Fruit fly (Drosophila melanogaster) whole organism, embryonic: Measurements from ENCODE around the gene RpL7.
A peak's percentile ranks its signal among the peaks of the same experiment; 100 is the strongest.

Source experiments
- Bdp1 ChIP-seq: fragments of 200-800 bp; sonication (Bioruptor generic); optimal IDR thresholded peaks from 3 replicates; lab custom pipeline; 2016; ENCODE audit warnings: missing biosample characterization, missing genetic modification characterization
- CG11696 ChIP-seq: fragments of 200-800 bp; sonication (Bioruptor generic); IDR thresholded peaks from 2 replicates; pipeline ENCODE4 v1.3.6; 2022; ENCODE audit warnings: missing biosample characterization, missing genetic modification characterization
- CG12219 ChIP-seq: fragments of 200-800 bp; sonication (Bioruptor generic); optimal IDR thresholded peaks from 3 replicates; lab custom pipeline; 2018; ENCODE audit warnings: missing biosample characterization, mild to moderate bottlenecking, missing genetic modification characterization
- CG12744 ChIP-seq: fragments of 200-800 bp; sonication (Bioruptor generic); optimal IDR thresholded peaks from 2 replicates; lab custom pipeline; 2016; ENCODE audit warnings: missing biosample characterization, missing genetic modification characterization
- CG14860 ChIP-seq: fragments of 200-800 bp; sonication (Bioruptor generic); IDR thresholded peaks from 3 replicates; pipeline ENCODE4 v1.3.6; 2022; ENCODE audit warnings: missing biosample characterization, missing genetic modification characterization; ENCODE audit not compliant: partially characterized antibody
- CG1603 ChIP-seq: fragments of 200-800 bp; sonication (Bioruptor generic); optimal IDR thresholded peaks from 2 replicates; lab custom pipeline; 2019; ENCODE audit warnings: missing biosample characterization, mild to moderate bottlenecking, missing genetic modification characterization, moderate library complexity
- CG16815 ChIP-seq: fragments of 200-800 bp; sonication (Bioruptor generic); optimal IDR thresholded peaks from 3 replicates; lab custom pipeline; 2017; ENCODE audit warnings: missing biosample characterization, mild to moderate bottlenecking, missing genetic modification characterization
- CG17568 ChIP-seq: fragments of 200-800 bp; sonication (Bioruptor generic); optimal IDR thresholded peaks from 2 replicates; lab custom pipeline; 2018; ENCODE audit warnings: missing biosample characterization, mild to moderate bottlenecking, missing genetic modification characterization, moderate library complexity
- CG33213 ChIP-seq: fragments of 200-800 bp; sonication (Bioruptor generic); optimal IDR thresholded peaks from 3 replicates; lab custom pipeline; 2016; ENCODE audit warnings: missing biosample characterization, missing genetic modification characterization
- CG3726 ChIP-seq: fragments of 200-800 bp; sonication (Bioruptor generic); IDR thresholded peaks from 3 replicates; pipeline ENCODE4, ENCODE4 v1.3.6; 2022; ENCODE audit warnings: missing biosample characterization, missing genetic modification characterization
- CG6689 ChIP-seq: fragments of 200-800 bp; sonication (Bioruptor generic); IDR thresholded peaks from 2 replicates; pipeline ENCODE4 v1.3.6; 2022; ENCODE audit warnings: missing biosample characterization, missing genetic modification characterization
- CG7745 ChIP-seq: fragments of 200-800 bp; sonication (Bioruptor generic); optimal IDR thresholded peaks from 2 replicates; lab custom pipeline; 2018; ENCODE audit warnings: missing biosample characterization, mild to moderate bottlenecking, missing genetic modification characterization, moderate library complexity
- CG7839 ChIP-seq: fragments of 200-800 bp; sonication (Bioruptor generic); optimal IDR thresholded peaks from 3 replicates; lab custom pipeline; 2018; ENCODE audit warnings: missing biosample characterization, mild to moderate bottlenecking, missing genetic modification characterization, moderate library complexity
- CG7963 ChIP-seq: fragments of 200-800 bp; sonication (Bioruptor generic); IDR thresholded peaks from 3 replicates; pipeline ENCODE4 v1.3.6; 2022; ENCODE audit warnings: missing biosample characterization, missing genetic modification characterization; ENCODE audit not compliant: partially characterized antibody
- CG8089 ChIP-seq: fragments of 200-800 bp; sonication (Bioruptor generic); optimal IDR thresholded peaks from 3 replicates; lab custom pipeline; 2016; ENCODE audit warnings: missing biosample characterization, missing genetic modification characterization
- CkIIα-i1 ChIP-seq: fragments of 200-800 bp; sonication (Bioruptor generic); IDR thresholded peaks from 2 replicates; pipeline ENCODE4 v1.3.6; 2022; ENCODE audit warnings: missing biosample characterization, missing genetic modification characterization
- CoRest ChIP-seq: fragments of 200-800 bp; sonication (Bioruptor generic); optimal IDR thresholded peaks from 3 replicates; lab custom pipeline; 2018; ENCODE audit warnings: missing biosample characterization, mild to moderate bottlenecking, missing genetic modification characterization, moderate library complexity
- D ChIP-seq, 2 experiments: fragments of 200-800 bp in 1 of 2; fragments of >200 bp in 1 of 2; sonication (Bioruptor generic) in 1 of 2; optimal IDR thresholded peaks; 2 replicates in 1 of 2; 3 replicates in 1 of 2; lab custom pipeline; 2017; ENCODE audit warnings: mild to moderate bottlenecking in 1 of 2, missing biosample characterization in 1 of 2, missing genetic modification characterization in 1 of 2, missing genetic modification reagents in 1 of 2
- D19A ChIP-seq: fragments of 200-800 bp; optimal IDR thresholded peaks from 3 replicates; lab custom pipeline; 2019; ENCODE audit warnings: missing biosample characterization, mild to moderate bottlenecking, missing genetic modification characterization, moderate library complexity
- Elba2 ChIP-seq: fragments of 200-800 bp; sonication (Bioruptor generic); optimal IDR thresholded peaks from 3 replicates; lab custom pipeline; 2016; ENCODE audit warnings: missing biosample characterization, missing genetic modification characterization
- Gsc ChIP-seq: fragments of 200-800 bp; sonication (Bioruptor generic); IDR thresholded peaks from 2 replicates; pipeline ENCODE4 v1.3.6; 2022; ENCODE audit warnings: missing biosample characterization, missing genetic modification characterization
- Neu2 ChIP-seq: fragments of 200-800 bp; sonication (Bioruptor generic); optimal IDR thresholded peaks from 3 replicates; lab custom pipeline; 2016; ENCODE audit warnings: missing biosample characterization, missing genetic modification characterization, borderline replicate concordance
- Nf-YA ChIP-seq: fragments of 200-800 bp; sonication (Bioruptor generic); IDR thresholded peaks from 2 replicates; pipeline ENCODE4 v1.3.6; 2022; ENCODE audit warnings: missing biosample characterization, missing genetic modification characterization
- Nf-YC ChIP-seq: fragments of 200-800 bp; optimal IDR thresholded peaks from 3 replicates; lab custom pipeline; 2019; ENCODE audit warnings: missing biosample characterization, mild to moderate bottlenecking, missing genetic modification characterization, moderate library complexity
- NfI ChIP-seq: fragments of 200-800 bp; sonication (Bioruptor generic); optimal IDR thresholded peaks from 3 replicates; lab custom pipeline; 2018; ENCODE audit warnings: missing biosample characterization, mild to moderate bottlenecking, missing genetic modification characterization, moderate library complexity
- Opbp ChIP-seq: fragments of 200-800 bp; sonication (Bioruptor generic); IDR thresholded peaks from 3 replicates; pipeline ENCODE4 v1.3.6; 2022; ENCODE audit warnings: missing biosample characterization, missing genetic modification characterization; ENCODE audit not compliant: partially characterized antibody
- Pdp1 ChIP-seq, 2 experiments: fragments of 200-800 bp; sonication (Bioruptor generic); optimal IDR thresholded peaks; 3 replicates each; lab custom pipeline; 2016; ENCODE audit warnings: missing biosample characterization in 2 of 2, missing genetic modification characterization in 2 of 2, mild to moderate bottlenecking in 1 of 2, moderate library complexity in 1 of 2
- Six4 ChIP-seq: fragments of 200-800 bp; sonication (Bioruptor generic); optimal IDR thresholded peaks from 2 replicates; lab custom pipeline; 2016; ENCODE audit warnings: missing biosample characterization, missing genetic modification characterization
- Sry-β ChIP-seq: fragments of 200-800 bp; sonication (Bioruptor generic); optimal IDR thresholded peaks from 2 replicates; lab custom pipeline; 2018; ENCODE audit warnings: missing biosample characterization, mild to moderate bottlenecking, missing genetic modification characterization, moderate library complexity
- Ssrp ChIP-seq: fragments of 200-800 bp; sonication (Bioruptor generic); optimal IDR thresholded peaks from 2 replicates; lab custom pipeline; 2018; ENCODE audit warnings: missing biosample characterization, mild to moderate bottlenecking, missing genetic modification characterization, moderate library complexity
- ci ChIP-seq: fragments of 200-800 bp; sonication (Bioruptor generic); IDR thresholded peaks from 3 replicates; pipeline ENCODE4 v1.3.6; 2022; ENCODE audit warnings: missing biosample characterization, missing genetic modification characterization
- dpn ChIP-seq, 2 experiments: fragments of 200-800 bp; sonication (Bioruptor generic); optimal IDR thresholded peaks; 3 replicates each; lab custom pipeline; 2016; ENCODE audit warnings: missing biosample characterization in 2 of 2, missing genetic modification characterization in 2 of 2
- dysf ChIP-seq: fragments of 200-800 bp; sonication (Bioruptor generic); IDR thresholded peaks from 3 replicates; pipeline ENCODE4 v1.3.6; 2022; ENCODE audit warnings: missing biosample characterization, missing genetic modification characterization
- jumu ChIP-seq: fragments of 200-800 bp; sonication (Bioruptor generic); optimal IDR thresholded peaks from 3 replicates; lab custom pipeline; 2016; ENCODE audit warnings: missing biosample characterization, missing genetic modification characterization
- kni ChIP-seq: fragments of 200-800 bp; sonication (Bioruptor generic); optimal IDR thresholded peaks from 3 replicates; lab custom pipeline; 2017; ENCODE audit warnings: mild to moderate bottlenecking, missing biosample characterization, missing genetic modification reagents, missing genetic modification characterization
- lbe ChIP-seq: fragments of 200-800 bp; sonication (Bioruptor generic); optimal IDR thresholded peaks from 2 replicates; lab custom pipeline; 2016; ENCODE audit warnings: missing biosample characterization, mild to moderate bottlenecking, missing genetic modification characterization
- mld ChIP-seq: fragments of 200-800 bp; sonication (Bioruptor generic); IDR thresholded peaks from 3 replicates; pipeline ENCODE4 v1.3.6; 2022; ENCODE audit warnings: missing biosample characterization, missing genetic modification characterization; ENCODE audit not compliant: partially characterized antibody
- nau ChIP-seq: fragments of 200-800 bp; sonication (Bioruptor generic); optimal IDR thresholded peaks from 3 replicates; lab custom pipeline; 2017; ENCODE audit warnings: missing biosample characterization, mild to moderate bottlenecking, missing genetic modification characterization, missing genetic modification reagents
- pb ChIP-seq: fragments of 200-800 bp; sonication (Bioruptor generic); optimal IDR thresholded peaks from 3 replicates; lab custom pipeline; 2016; ENCODE audit warnings: missing biosample characterization, missing genetic modification characterization
- sd ChIP-seq: fragments of 200-800 bp; sonication (Bioruptor generic); optimal IDR thresholded peaks from 3 replicates; lab custom pipeline; 2018; ENCODE audit warnings: missing biosample characterization, mild to moderate bottlenecking, missing genetic modification characterization, moderate library complexity
- sens-2 ChIP-seq: fragments of 200-800 bp; sonication (Bioruptor generic); IDR thresholded peaks from 2 replicates; pipeline ENCODE4 v1.3.6; 2022; ENCODE audit warnings: missing biosample characterization, missing genetic modification characterization
- seq ChIP-seq: fragments of 200-800 bp; sonication (Bioruptor generic); IDR thresholded peaks from 2 replicates; pipeline ENCODE4 v1.3.6; 2022; ENCODE audit warnings: missing biosample characterization, missing genetic modification characterization
- shn ChIP-seq: fragments of 200-800 bp; sonication (Bioruptor generic); optimal IDR thresholded peaks from 3 replicates; lab custom pipeline; 2016; ENCODE audit warnings: missing biosample characterization, missing genetic modification characterization
- slou ChIP-seq: fragments of 200-800 bp; sonication (Bioruptor generic); optimal IDR thresholded peaks from 3 replicates; lab custom pipeline; 2016; ENCODE audit warnings: missing biosample characterization, missing genetic modification characterization
- sr ChIP-seq: fragments of 200-800 bp; sonication (Bioruptor generic); IDR thresholded peaks from 3 replicates; pipeline ENCODE4 v1.3.6; 2022; ENCODE audit warnings: missing biosample characterization, missing genetic modification characterization
- tin ChIP-seq: fragments of 200-800 bp; sonication (Bioruptor generic); optimal IDR thresholded peaks from 3 replicates; lab custom pipeline; 2016; ENCODE audit warnings: missing biosample characterization, missing genetic modification characterization
- vvl ChIP-seq: fragments of 200-800 bp; sonication (Bioruptor generic); IDR thresholded peaks from 2 replicates; pipeline ENCODE4 v1.3.6; 2022; ENCODE audit warnings: missing biosample characterization, missing genetic modification characterization
- yki ChIP-seq: fragments of >200 bp; optimal IDR thresholded peaks from 3 replicates; lab custom pipeline; 2018

RpL7 gene

DNA sequence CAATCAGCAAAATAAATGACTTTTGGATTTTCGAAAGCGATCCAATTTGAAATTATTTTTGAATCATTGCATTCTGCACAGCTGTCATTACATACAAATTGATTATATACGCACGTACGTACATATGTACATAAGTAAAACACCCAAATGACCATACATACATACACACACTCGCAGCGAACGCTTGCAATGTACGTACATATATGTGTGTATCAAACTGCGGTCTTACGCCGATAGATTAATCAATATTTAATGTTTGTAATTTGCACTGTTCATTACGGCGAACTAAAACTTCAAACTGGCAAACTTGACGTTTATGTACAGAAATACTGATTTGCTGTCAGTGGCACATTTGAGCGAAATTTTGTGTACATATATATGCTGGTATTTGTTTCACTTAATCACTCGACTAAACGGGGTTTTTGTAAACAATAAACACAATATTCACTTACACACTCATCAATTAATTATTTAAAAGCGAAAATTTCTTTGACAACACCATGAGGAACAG is 25.5 kb downstream of the RpL7 start (continued):
- TF ChIP-seq kni (GFP tag; lab: Kevin White, UChicago) (no peak), Nf-YA (no peak), Pdp1 (GFP tag; optimal IDR thresholded peaks at IDR 0.05; lab: Kevin White, UChicago) (no peak), yki (no peak)

DNA sequence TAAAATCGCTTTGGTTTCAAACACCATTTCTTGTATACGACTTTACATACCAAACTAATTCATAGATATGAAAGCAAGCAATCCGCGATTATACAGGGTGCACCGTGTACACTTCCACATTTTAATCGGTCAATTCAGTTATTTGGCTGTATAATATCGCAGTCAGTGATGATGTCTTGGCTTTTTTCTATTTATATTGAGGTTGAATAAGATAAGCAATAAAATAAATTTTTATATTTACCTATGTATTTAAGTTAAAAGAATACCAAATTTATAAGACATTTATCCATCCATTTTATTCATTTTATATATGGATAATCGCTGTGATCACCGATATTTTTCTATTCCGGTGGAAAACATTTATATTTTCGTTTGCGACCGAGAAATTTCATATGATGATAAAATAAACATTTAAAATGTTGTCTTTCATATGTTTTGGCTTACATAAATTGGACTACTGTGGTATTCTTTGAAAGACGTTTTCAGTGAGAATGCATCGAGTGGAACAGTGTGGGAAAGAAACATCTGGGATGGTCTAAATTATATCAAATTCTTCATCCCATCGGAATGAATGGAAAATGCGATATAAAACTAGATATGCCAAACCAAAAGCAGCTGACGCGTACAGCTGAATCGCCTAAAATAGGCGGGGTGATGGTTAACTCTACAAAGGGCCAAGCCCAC is 26.1 kb downstream of the RpL7 start, which contains the start of gene CG5708:
Gene CG5708 (minus strand): TSS at position 85 of the 684 bp plus-strand sequence.
- TF ChIP-seq Six4 (GFP tag; lab: Kevin White, UChicago) = no peak
- TF ChIP-seq lbe = no peak
- TF ChIP-seq Opbp = peak; percentile 75; the same call in 2 of the 3 replicates
- no peak for TF ChIP-seq CG16815 (GFP tag; lab: Kevin White, UChicago)
- no peak for TF ChIP-seq CkIIα-i1
- TF ChIP-seq CG12744 (GFP tag; lab: Kevin White, UChicago) = no peak
- peak; percentile 73 for TF ChIP-seq sd (tag; lab: Kevin White, UChicago)
- TF ChIP-seq Gsc (GFP tag; lab: Robert Waterston, UW) = no peak
- peak; percentile 47 for TF ChIP-seq Nf-YC (tag; lab: Kevin White, UChicago)
- no peak for TF ChIP-seq CG7839 (tag; lab: Kevin White, UChicago)
- no peak for TF ChIP-seq jumu
- TF ChIP-seq Ssrp (tag; lab: Kevin White, UChicago) = no peak
- no peak for TF ChIP-seq CG17568 (GFP tag; lab: Kevin White, UChicago)
- no peak for TF ChIP-seq D (optimal IDR thresholded peaks at IDR 0.05; lab: Kevin White, UChicago)
- no peak for TF ChIP-seq D (GFP tag; optimal IDR thresholded peaks at IDR 0.05; lab: Kevin White, UChicago)
- no peak for TF ChIP-seq Bdp1 (GFP tag; lab: Kevin White, UChicago)
- no peak for TF ChIP-seq CG8089
- TF ChIP-seq CG12219 (GFP tag; lab: Kevin White, UChicago) = no peak
- no peak; the same call in 2 of the 3 replicates for TF ChIP-seq ci
- TF ChIP-seq CoRest (tag; lab: Kevin White, UChicago) = peak; percentile 35
- TF ChIP-seq Sry-β (GFP tag; lab: Kevin White, UChicago) = peak; percentile 92
- no peak for TF ChIP-seq sens-2
- TF ChIP-seq shn = no peak
- TF ChIP-seq CG33213 = no peak
- TF ChIP-seq NfI (GFP tag; lab: Kevin White, UChicago) = peak; percentile 33
- TF ChIP-seq CG1603 (tag; lab: Kevin White, UChicago) = peak; percentile 86
- no peak for TF ChIP-seq CG7963
- TF ChIP-seq CG14860 = no peak
- TF ChIP-seq nau (GFP tag; lab: Kevin White, UChicago) = no peak
- no peak for TF ChIP-seq sr
- TF ChIP-seq CG3726 (GFP tag; lab: Robert Waterston, UW) = no peak
- no peak for TF ChIP-seq slou (GFP tag; lab: Kevin White, UChicago)
- no peak for TF ChIP-seq CG6689
- TF ChIP-seq CG11696 (GFP tag; lab: Robert Waterston, UW) = no peak
- no peak for TF ChIP-seq Elba2 (GFP tag; lab: Kevin White, UChicago)
- no peak for TF ChIP-seq dpn (GFP tag; optimal IDR thresholded peaks at IDR 0.05; lab: Kevin White, UChicago)
- no peak for TF ChIP-seq mld (GFP tag; lab: Robert Waterston, UW)
- no peak for TF ChIP-seq CG7745 (tag; lab: Kevin White, UChicago)
- TF ChIP-seq seq (GFP tag; lab: Robert Waterston, UW) = no peak
- no peak for TF ChIP-seq pb (GFP tag; lab: Kevin White, UChicago)
- no peak for TF ChIP-seq D19A (tag; lab: Kevin White, UChicago)
- TF ChIP-seq dysf = no peak
- 0 out of 2 replicates have a peak, but pooled peaks have one; percentile 42 for TF ChIP-seq vvl (GFP tag; lab: Robert Waterston, UW)
- no peak for TF ChIP-seq Neu2 (GFP tag; lab: Kevin White, UChicago)
- TF ChIP-seq tin (GFP tag; lab: Kevin White, UChicago) = no peak
